Fruit fly (Drosophila melanogaster) whole organism: ENCODE measurements around the gene plx.

Experiments
- CG8478 ChIP-seq: fragments of >200 bp; optimal IDR thresholded peaks from 2 replicates; lab custom pipeline; 2018; ENCODE audit warnings: inconsistent platforms
- Dll ChIP-seq: fragments of >200 bp; optimal IDR thresholded peaks from 2 replicates; lab custom pipeline; 2017
- pan ChIP-seq: fragments of >200 bp; optimal IDR thresholded peaks from 2 replicates; lab custom pipeline; 2017
- psq ChIP-seq: fragments of >200 bp; optimal IDR thresholded peaks from 2 replicates; lab custom pipeline; 2017

dm6 chr3R:5736305-5736869 is 50.7 kb downstream of the plx start, which contains the start of the genes CG2100 and CG1236:
- TF ChIP-seq pan (lab: Kevin White, UChicago) (peak; percentile 90), CG8478 (lab: Kevin White, UChicago) (no peak), Dll (lab: Kevin White, UChicago) (no peak), psq (lab: Kevin White, UChicago) (no peak)
